Worm (Caenorhabditis elegans) whole organism, L4 larva: Measurements from ENCODE around the gene F17A9.4.

Source experiments
- F10B5.3 ChIP-seq: sonication (generic microtip); optimal IDR thresholded peaks from 2 replicates; lab custom pipeline; 2016; ENCODE audit warnings: mild to moderate bottlenecking, missing genetic modification characterization, missing compliant biosample characterization
- F49E8.2 ChIP-seq: sonication (generic microtip); optimal IDR thresholded peaks from 2 replicates; lab custom pipeline; 2016; ENCODE audit warnings: missing compliant biosample characterization, mild to moderate bottlenecking, missing genetic modification characterization, borderline replicate concordance
- T26A8.4 ChIP-seq: fragments of 200-800 bp; sonication (Bioruptor generic); IDR thresholded peaks from 2 replicates; pipeline ENCODE4 v1.3.6; 2022; ENCODE audit warnings: missing genetic modification characterization, missing compliant biosample characterization
- Y75B8A.6 ChIP-seq: fragments of 200-800 bp; sonication (Bioruptor generic); IDR thresholded peaks from 2 replicates; pipeline ENCODE4 v1.3.6; 2022; ENCODE audit warnings: missing genetic modification reagents, missing genetic modification characterization, missing compliant biosample characterization
- ZK337.2 ChIP-seq: fragments of 200-800 bp; sonication (Bioruptor generic); IDR thresholded peaks from 2 replicates; pipeline ENCODE4 v1.3.6; 2022; ENCODE audit warnings: missing genetic modification reagents, missing genetic modification characterization, missing compliant biosample characterization
- aha-1 ChIP-seq: fragments of 150-350 bp; peaks from one replicate; lab custom pipeline; 2014; ENCODE audit warnings: missing biosample characterization, missing genetic modification characterization
- daf-16 ChIP-seq, 3 experiments: sonication (generic microtip); optimal IDR thresholded peaks; 2 replicates each; lab custom pipeline; 2016 to 2017; ENCODE audit warnings: missing genetic modification characterization in 3 of 3, missing genetic modification reagents in 3 of 3, mild to moderate bottlenecking in 2 of 3, missing compliant biosample characterization in 2 of 3, missing biosample characterization in 1 of 3, moderate library complexity in 1 of 3
- daf-19 ChIP-seq: fragments of 200-800 bp; sonication (Bioruptor generic); conservative IDR thresholded peaks from 2 replicates; pipeline ENCODE4 v1.3.6; 2022; ENCODE audit warnings: missing genetic modification characterization, missing compliant biosample characterization
- duxl-1 ChIP-seq: sonication (generic microtip); optimal IDR thresholded peaks from 2 replicates; lab custom pipeline; 2016; ENCODE audit warnings: mild to moderate bottlenecking, missing genetic modification characterization, moderate library complexity, missing compliant biosample characterization; ENCODE audit not compliant: poor library complexity
- dve-1 ChIP-seq: sonication (generic microtip); optimal IDR thresholded peaks from 2 replicates; lab custom pipeline; 2017; ENCODE audit warnings: antibody characterized with exemption, mild to moderate bottlenecking, missing genetic modification characterization, missing compliant biosample characterization; ENCODE audit not compliant: insufficient read depth
- egl-43 ChIP-seq: fragments of 200-800 bp; sonication (Bioruptor generic); IDR thresholded peaks from 2 replicates; pipeline ENCODE4 v1.3.6; 2022; ENCODE audit warnings: missing genetic modification reagents, missing genetic modification characterization, missing compliant biosample characterization
- fos-1 ChIP-seq: fragments of 150-350 bp; optimal IDR thresholded peaks from 2 replicates; lab custom pipeline; 2014; ENCODE audit warnings: missing biosample characterization, missing genetic modification characterization
- hlh-11 ChIP-seq: fragments of 200-800 bp; sonication (Bioruptor generic); optimal IDR thresholded peaks from 2 replicates; lab custom pipeline; 2018; ENCODE audit warnings: mild to moderate bottlenecking, missing genetic modification characterization, missing compliant biosample characterization
- lim-7 ChIP-seq: fragments of 200-800 bp; sonication (Bioruptor generic); IDR thresholded peaks from 2 replicates; pipeline ENCODE4 v1.3.6; 2022; ENCODE audit warnings: missing genetic modification characterization, missing compliant biosample characterization
- lin-1 ChIP-seq: fragments of 200-800 bp; sonication (Bioruptor generic); IDR thresholded peaks from 2 replicates; pipeline ENCODE4 v1.3.6; 2022; ENCODE audit warnings: missing genetic modification reagents, missing genetic modification characterization, missing compliant biosample characterization
- lin-13 ChIP-seq: fragments of 150-350 bp; optimal IDR thresholded peaks from 2 replicates; lab custom pipeline; 2014; ENCODE audit warnings: missing biosample characterization, missing genetic modification reagents, missing genetic modification characterization
- lin-38 ChIP-seq: fragments of 200-800 bp; sonication (Bioruptor generic); IDR thresholded peaks from 2 replicates; pipeline ENCODE4 v1.3.6; 2022; ENCODE audit warnings: missing genetic modification reagents, missing genetic modification characterization, missing compliant biosample characterization
- lir-3 ChIP-seq: sonication (generic microtip); optimal IDR thresholded peaks from 2 replicates; lab custom pipeline; 2016; ENCODE audit warnings: mild to moderate bottlenecking, missing genetic modification characterization, missing compliant biosample characterization
- lsy-2 ChIP-seq, 2 experiments: fragments of 150-350 bp in 1 of 2; sonication (generic microtip) in 1 of 2; optimal IDR thresholded peaks; 2 replicates each; lab custom pipeline; 2014 to 2017; ENCODE audit warnings: missing biosample characterization in 2 of 2, missing genetic modification characterization in 2 of 2
- mdl-1 ChIP-seq, 2 experiments: fragments of 150-350 bp in 1 of 2; sonication (generic microtip) in 1 of 2; optimal IDR thresholded peaks; 2 replicates each; lab custom pipeline; 2014 to 2017; ENCODE audit warnings: missing biosample characterization in 2 of 2, missing genetic modification characterization in 2 of 2
- mep-1 ChIP-seq: fragments of 150-350 bp; sonication (generic microtip); optimal IDR thresholded peaks from 3 replicates; lab custom pipeline; 2014; ENCODE audit warnings: missing biosample characterization, missing genetic modification characterization
- nhr-10 ChIP-seq: fragments of 150-350 bp; optimal IDR thresholded peaks from 2 replicates; lab custom pipeline; 2014; ENCODE audit warnings: missing biosample characterization, missing genetic modification characterization
- nhr-102 ChIP-seq: sonication (generic microtip); optimal IDR thresholded peaks from 2 replicates; lab custom pipeline; 2016; ENCODE audit warnings: mild to moderate bottlenecking, missing genetic modification characterization, moderate library complexity, missing compliant biosample characterization
- nhr-48 ChIP-seq: sonication (generic microtip); optimal IDR thresholded peaks from 2 replicates; lab custom pipeline; 2016; ENCODE audit warnings: mild to moderate bottlenecking, missing genetic modification characterization, missing compliant biosample characterization
- pha-4 ChIP-seq, 2 experiments: fragments of 150-350 bp in 1 of 2; fragments of 200-800 bp in 1 of 2; sonication (Bioruptor generic) in 1 of 2; IDR thresholded peaks in 1 of 2; optimal IDR thresholded peaks in 1 of 2; 2 replicates each; pipeline versions ENCODE4 v1.3.6 to Lab custom; 2014 to 2022; ENCODE audit warnings: missing genetic modification characterization in 2 of 2, missing genetic modification reagents in 2 of 2, missing biosample characterization in 1 of 2, missing compliant biosample characterization in 1 of 2
- pqm-1 ChIP-seq: sonication (generic microtip); optimal IDR thresholded peaks from 2 replicates; lab custom pipeline; 2017; ENCODE audit warnings: missing biosample characterization, missing genetic modification characterization
- rbr-2 ChIP-seq: sonication (generic microtip); optimal IDR thresholded peaks from 2 replicates; lab custom pipeline; 2016; ENCODE audit warnings: missing genotype, missing genetic modification characterization, missing compliant biosample characterization
- set-16 ChIP-seq: fragments of 200-800 bp; sonication (Bioruptor generic); IDR thresholded peaks from 2 replicates; pipeline ENCODE4 v1.3.6; 2022; ENCODE audit warnings: missing genetic modification reagents, missing genetic modification characterization, missing compliant biosample characterization
- snpc-1.2 ChIP-seq: fragments of 200-800 bp; sonication (Bioruptor generic); IDR thresholded peaks from 2 replicates; pipeline ENCODE4 v1.3.6; 2022; ENCODE audit warnings: missing genetic modification reagents, missing genetic modification characterization, missing compliant biosample characterization
- tra-1 ChIP-seq: fragments of 200-800 bp; sonication (Bioruptor generic); IDR thresholded peaks from 2 replicates; pipeline ENCODE4 v1.3.6; 2022; ENCODE audit warnings: missing genetic modification reagents, missing genetic modification characterization, missing compliant biosample characterization
- unc-130 ChIP-seq: sonication (generic microtip); optimal IDR thresholded peaks from 2 replicates; lab custom pipeline; 2016; ENCODE audit warnings: missing genetic modification reagents, missing genetic modification characterization, missing compliant biosample characterization
- unc-62 ChIP-seq, 3 experiments: fragments of 150-350 bp in 1 of 3; sonication (generic microtip); optimal IDR thresholded peaks in 2 of 3; peaks in 1 of 3; 1 replicate in 1 of 3; 2 replicates in 2 of 3; lab custom pipeline; 2014 to 2017; ENCODE audit warnings: missing biosample characterization in 3 of 3, missing genetic modification characterization in 3 of 3, missing genetic modification reagents in 3 of 3, missing genotype in 1 of 3
- vab-7 ChIP-seq: fragments of 200-800 bp; sonication (Bioruptor generic); IDR thresholded peaks from 2 replicates; pipeline ENCODE4 v1.3.6; 2022; ENCODE audit warnings: missing genetic modification reagents, missing genetic modification characterization, missing compliant biosample characterization
- zag-1 ChIP-seq: fragments of 150-350 bp; optimal IDR thresholded peaks from 2 replicates; lab custom pipeline; 2014; ENCODE audit warnings: missing biosample characterization, missing genetic modification characterization
- zfp-2 ChIP-seq: sonication (generic microtip); optimal IDR thresholded peaks from 2 replicates; lab custom pipeline; 2016; ENCODE audit warnings: mild to moderate bottlenecking, missing genetic modification characterization, missing compliant biosample characterization
- zfp-3 ChIP-seq: fragments of 200-800 bp; sonication (Bioruptor generic); conservative IDR thresholded peaks from 2 replicates; pipeline ENCODE4 v1.3.6; 2022; ENCODE audit warnings: missing genetic modification reagents, missing genetic modification characterization, missing compliant biosample characterization
- zip-2 ChIP-seq: fragments of 150-350 bp; optimal IDR thresholded peaks from 2 replicates; lab custom pipeline; 2014; ENCODE audit warnings: missing biosample characterization, missing genetic modification characterization

F17A9.4 gene

ce11 chrV:6100492-6101004 lies 9.9 kb downstream of the F17A9.4 start, which contains the start of gene crt-1 (continued):
- TF ChIP-seq lir-3 (tag; lab: Kevin White, UChicago) (peak; percentile 20), rbr-2 (peak; percentile 93), ZK337.2 (no peak), vab-7 (GFP tag; lab: Robert Waterston, UW) (peak; percentile 49)

- TF ChIP-seq aha-1 (tag; lab: Kevin White, UChicago), result peak; percentile 77
- TF ChIP-seq egl-43, result no peak
- TF ChIP-seq daf-16 (GFP tag; optimal IDR thresholded peaks at IDR 0.05; lab: Kevin White, UChicago), result no peak
- no peak for TF ChIP-seq daf-16 (tag; optimal IDR thresholded peaks at IDR 0.05; lab: Kevin White, UChicago)
- TF ChIP-seq, all 104 proteins: peak for 1
Measured at ce11 chrV:6099634-6100033, 10.8 kb downstream of the F17A9.4 start.

- TF ChIP-seq tra-1 (GFP tag; lab: Robert Waterston, UW), result 0 out of 2 replicates have a peak, but pooled peaks have one; percentile 13
- TF ChIP-seq duxl-1 (tag; lab: Kevin White, UChicago), result peak; percentile 44
- TF ChIP-seq T26A8.4 (GFP tag; lab: Robert Waterston, UW), result peak; percentile 52; the same call in 1 of the 2 replicates
- TF ChIP-seq nhr-10 (tag; lab: Kevin White, UChicago), result peak; percentile 14
- TF ChIP-seq zfp-3 (GFP tag; lab: Robert Waterston, UW), result peak; percentile 51
- TF ChIP-seq lim-7 (GFP tag; lab: Robert Waterston, UW), result no peak
- TF ChIP-seq F10B5.3 (tag; lab: Kevin White, UChicago), result peak; percentile 23
- TF ChIP-seq hlh-11 (tag; lab: Kevin White, UChicago), result peak; percentile 6
- peak; percentile 24 for TF ChIP-seq lin-13 (GFP tag; lab: Kevin White, UChicago)
- TF ChIP-seq unc-130 (GFP tag; lab: Kevin White, UChicago), result no peak
- peak; percentile 36 for TF ChIP-seq dve-1
- peak; percentile 3 for TF ChIP-seq fos-1
- no peak for TF ChIP-seq zag-1 (tag; lab: Kevin White, UChicago)
- TF ChIP-seq pha-4 (GFP tag; IDR thresholded peaks at IDR 0.05; lab: Robert Waterston, UW), result peak; percentile 43; the same call in 1 of the 2 replicates
- no peak for TF ChIP-seq pha-4 (tag; optimal IDR thresholded peaks at IDR 0.05; lab: Kevin White, UChicago)
- no peak for TF ChIP-seq F49E8.2 (tag; lab: Kevin White, UChicago)
- TF ChIP-seq daf-16 (GFP tag; optimal IDR thresholded peaks at IDR 0.05; lab: Kevin White, UChicago), result peak in 1 of 2 experiments; percentile 3
- peak; percentile 61 for TF ChIP-seq daf-16 (tag; optimal IDR thresholded peaks at IDR 0.05; lab: Kevin White, UChicago)
- no peak for TF ChIP-seq zfp-2 (tag; lab: Kevin White, UChicago)
- peak in 1 of 2 experiments; percentile 84 for TF ChIP-seq unc-62 (GFP tag; optimal IDR thresholded peaks at IDR 0.05 in 1 of 2; lab: Kevin White, UChicago)
- TF ChIP-seq unc-62 (tag; optimal IDR thresholded peaks at IDR 0.05; lab: Kevin White, UChicago), result no peak
- TF ChIP-seq set-16 (GFP tag; lab: Robert Waterston, UW), result no peak
- peak; percentile 37 for TF ChIP-seq nhr-48
- peak; percentile 55 for TF ChIP-seq nhr-102 (tag; lab: Kevin White, UChicago)
- TF ChIP-seq lsy-2 (tag; optimal IDR thresholded peaks at IDR 0.05; lab: Kevin White, UChicago), result peak in 1 of 2 experiments; percentile 65
- TF ChIP-seq lin-38, result peak; percentile 39
- TF ChIP-seq mep-1, result peak; percentile 66
- no peak for TF ChIP-seq mdl-1 (tag; optimal IDR thresholded peaks at IDR 0.05; lab: Kevin White, UChicago)
- peak; percentile 36; the same call in 1 of the 2 replicates for TF ChIP-seq Y75B8A.6 (GFP tag; lab: Robert Waterston, UW)
- TF ChIP-seq snpc-1.2 (GFP tag; lab: Robert Waterston, UW), result 0 out of 2 replicates have a peak, but pooled peaks have one; percentile 10
- peak; percentile 10 for TF ChIP-seq pqm-1 (tag; lab: Kevin White, UChicago)
- no peak for TF ChIP-seq lin-1 (GFP tag; lab: Robert Waterston, UW)
- peak; percentile 32 for TF ChIP-seq zip-2 (tag; lab: Kevin White, UChicago)
- TF ChIP-seq daf-19, result no peak
- peak; percentile 77 for TF ChIP-seq aha-1 (tag; lab: Kevin White, UChicago)
Measured at ce11 chrV:6098755-6099155, 11.7 kb downstream of the F17A9.4 start.
